Worm (Caenorhabditis elegans) whole organism, late embryonic: Measurements from ENCODE around the gene col-84.

Experiments used
- C38D4.7 ChIP-seq: fragments of 200-800 bp; sonication (Bioruptor generic); optimal IDR thresholded peaks from 2 replicates; lab custom pipeline; 2018; ENCODE audit warnings: mild to moderate bottlenecking, missing genetic modification characterization, moderate library complexity, missing compliant biosample characterization
- K09A11.1 ChIP-seq: sonication (generic microtip); optimal IDR thresholded peaks from 2 replicates; lab custom pipeline; 2017; ENCODE audit warnings: antibody characterized with exemption, mild to moderate bottlenecking, missing genetic modification characterization, missing compliant biosample characterization; ENCODE audit not compliant: insufficient read depth
- T23F11.4 ChIP-seq: fragments of 200-800 bp; sonication (Bioruptor generic); optimal IDR thresholded peaks from 2 replicates; lab custom pipeline; 2018; ENCODE audit warnings: mild to moderate bottlenecking, missing genetic modification characterization, missing compliant biosample characterization
- ama-1 ChIP-seq: fragments of 150-350 bp; optimal IDR thresholded peaks from 2 replicates; lab custom pipeline; 2014
- ceh-14 ChIP-seq: sonication (generic microtip); optimal IDR thresholded peaks from 2 replicates; lab custom pipeline; 2016; ENCODE audit warnings: missing genotype, missing genetic modification characterization, missing compliant biosample characterization
- ceh-18 ChIP-seq: sonication (generic microtip); optimal IDR thresholded peaks from 2 replicates; lab custom pipeline; 2016; ENCODE audit warnings: missing genetic modification characterization, missing compliant biosample characterization
- ceh-2 ChIP-seq: sonication (generic microtip); optimal IDR thresholded peaks from 2 replicates; lab custom pipeline; 2016; ENCODE audit warnings: missing genotype, missing genetic modification characterization, missing compliant biosample characterization
- ceh-22 ChIP-seq: sonication (generic microtip); optimal IDR thresholded peaks from 2 replicates; lab custom pipeline; 2017; ENCODE audit warnings: missing biosample characterization, missing genetic modification characterization
- ceh-34 ChIP-seq: sonication (generic microtip); optimal IDR thresholded peaks from 2 replicates; lab custom pipeline; 2016; ENCODE audit warnings: mild to moderate bottlenecking, missing genetic modification characterization, missing compliant biosample characterization
- ceh-48 ChIP-seq: sonication (generic microtip); optimal IDR thresholded peaks from 2 replicates; lab custom pipeline; 2016; ENCODE audit warnings: missing genetic modification characterization, inconsistent platforms, missing compliant biosample characterization
- ceh-6 ChIP-seq: fragments of 200-800 bp; sonication (Bioruptor generic); optimal IDR thresholded peaks from 2 replicates; lab custom pipeline; 2018; ENCODE audit warnings: mild to moderate bottlenecking, missing genetic modification characterization, missing compliant biosample characterization
- ceh-9 ChIP-seq: sonication (generic microtip); optimal IDR thresholded peaks from 2 replicates; lab custom pipeline; 2016; ENCODE audit warnings: mild to moderate bottlenecking, missing genetic modification characterization, inconsistent platforms, missing compliant biosample characterization
- che-1 ChIP-seq: sonication (generic microtip); optimal IDR thresholded peaks from 2 replicates; lab custom pipeline; 2016; ENCODE audit warnings: mild to moderate bottlenecking, missing genetic modification characterization, missing compliant biosample characterization
- dmd-4 ChIP-seq: sonication (generic microtip); optimal IDR thresholded peaks from 2 replicates; lab custom pipeline; 2016; ENCODE audit warnings: borderline replicate concordance, missing genetic modification characterization, missing compliant biosample characterization
- dve-1 ChIP-seq: sonication (generic microtip); optimal IDR thresholded peaks from 2 replicates; lab custom pipeline; 2017; ENCODE audit warnings: antibody characterized with exemption, mild to moderate bottlenecking, missing genetic modification characterization, missing compliant biosample characterization
- elt-2 ChIP-seq: sonication (generic microtip); optimal IDR thresholded peaks from 2 replicates; lab custom pipeline; 2016; ENCODE audit warnings: missing genetic modification reagents, missing genetic modification characterization, missing compliant biosample characterization
- eyg-1 ChIP-seq: sonication (generic microtip); optimal IDR thresholded peaks from 2 replicates; lab custom pipeline; 2016; ENCODE audit warnings: missing genotype, missing genetic modification characterization, missing compliant biosample characterization
- fax-1 ChIP-seq: sonication (generic microtip); optimal IDR thresholded peaks from 2 replicates; lab custom pipeline; 2016; ENCODE audit warnings: missing genotype, missing genetic modification characterization, missing compliant biosample characterization
- gmeb-2 ChIP-seq: sonication (generic microtip); optimal IDR thresholded peaks from 2 replicates; lab custom pipeline; 2016; ENCODE audit warnings: missing genetic modification characterization, inconsistent platforms, missing compliant biosample characterization
- hlh-13 ChIP-seq: fragments of 200-800 bp; sonication (Bioruptor generic); optimal IDR thresholded peaks from 2 replicates; lab custom pipeline; 2018; ENCODE audit warnings: mild to moderate bottlenecking, missing genetic modification characterization, missing compliant biosample characterization
- hlh-15 ChIP-seq: sonication (generic microtip); optimal IDR thresholded peaks from 2 replicates; lab custom pipeline; 2016; ENCODE audit warnings: missing genetic modification characterization, missing compliant biosample characterization
- hlh-30 ChIP-seq: sonication (generic microtip); optimal IDR thresholded peaks from 2 replicates; lab custom pipeline; 2017; ENCODE audit warnings: antibody characterized with exemption, missing genetic modification characterization, missing compliant biosample characterization; ENCODE audit not compliant: insufficient read depth
- hlh-6 ChIP-seq: sonication (generic microtip); optimal IDR thresholded peaks from 2 replicates; lab custom pipeline; 2016; ENCODE audit warnings: missing genotype, missing genetic modification characterization, missing compliant biosample characterization
- lin-11 ChIP-seq: fragments of 200-800 bp; sonication (Bioruptor generic); optimal IDR thresholded peaks from 2 replicates; lab custom pipeline; 2018; ENCODE audit warnings: mild to moderate bottlenecking, missing genetic modification characterization, missing compliant biosample characterization
- madf-2 ChIP-seq: sonication (generic microtip); optimal IDR thresholded peaks from 2 replicates; lab custom pipeline; 2017; ENCODE audit warnings: missing genetic modification characterization, missing compliant biosample characterization
- mec-3 ChIP-seq: sonication (generic microtip); optimal IDR thresholded peaks from 2 replicates; lab custom pipeline; 2016; ENCODE audit warnings: borderline replicate concordance, missing genetic modification characterization, missing compliant biosample characterization
- nfya-1 ChIP-seq: sonication (generic microtip); optimal IDR thresholded peaks from 2 replicates; lab custom pipeline; 2017; ENCODE audit warnings: missing genetic modification characterization, mild to moderate bottlenecking, missing compliant biosample characterization, antibody characterized with exemption, moderate library complexity
- nhr-11 ChIP-seq: fragments of 150-350 bp; optimal IDR thresholded peaks from 2 replicates; lab custom pipeline; 2014; ENCODE audit warnings: missing biosample characterization, missing genetic modification characterization
- odd-2 ChIP-seq: sonication (generic microtip); optimal IDR thresholded peaks from 2 replicates; lab custom pipeline; 2017; ENCODE audit warnings: antibody characterized with exemption, mild to moderate bottlenecking, missing genetic modification characterization, missing compliant biosample characterization
- pag-3 ChIP-seq: sonication (generic microtip); optimal IDR thresholded peaks from 2 replicates; lab custom pipeline; 2016; ENCODE audit warnings: missing compliant biosample characterization, missing genetic modification characterization, borderline replicate concordance
- pat-9 ChIP-seq: fragments of 200-800 bp; sonication (Bioruptor generic); optimal IDR thresholded peaks from 2 replicates; lab custom pipeline; 2018; ENCODE audit warnings: mild to moderate bottlenecking, missing genetic modification characterization, moderate library complexity, missing compliant biosample characterization
- pax-1 ChIP-seq: fragments of 150-350 bp; optimal IDR thresholded peaks from 2 replicates; lab custom pipeline; 2014; ENCODE audit warnings: missing biosample characterization, missing genetic modification characterization
- pha-2 ChIP-seq: sonication (generic microtip); optimal IDR thresholded peaks from 2 replicates; lab custom pipeline; 2017; ENCODE audit warnings: mild to moderate bottlenecking, missing genetic modification characterization, missing compliant biosample characterization
- pha-4 ChIP-seq: fragments of 150-350 bp; optimal IDR thresholded peaks from 2 replicates; lab custom pipeline; 2018; ENCODE audit warnings: missing biosample characterization, missing genetic modification reagents, missing genetic modification characterization
- pqm-1 ChIP-seq: sonication (generic microtip); optimal IDR thresholded peaks from 2 replicates; lab custom pipeline; 2016; ENCODE audit warnings: missing genetic modification characterization, missing compliant biosample characterization
- pros-1 ChIP-seq: fragments of 150-350 bp; optimal IDR thresholded peaks from 2 replicates; lab custom pipeline; 2014; ENCODE audit warnings: missing biosample characterization, missing genetic modification reagents, missing genetic modification characterization
- sox-4 ChIP-seq: sonication (generic microtip); optimal IDR thresholded peaks from 2 replicates; lab custom pipeline; 2017; ENCODE audit warnings: mild to moderate bottlenecking, missing genetic modification characterization, inconsistent platforms, missing compliant biosample characterization
- tbx-2 ChIP-seq: sonication (generic microtip); optimal IDR thresholded peaks from 2 replicates; lab custom pipeline; 2016; ENCODE audit warnings: missing genetic modification characterization, missing compliant biosample characterization
- tbx-7 ChIP-seq: sonication (generic microtip); optimal IDR thresholded peaks from 2 replicates; lab custom pipeline; 2016; ENCODE audit warnings: missing genotype, missing genetic modification characterization, missing compliant biosample characterization
- unc-3 ChIP-seq, 2 experiments: fragments of 200-800 bp in 1 of 2; sonication (Bioruptor generic) in 1 of 2; sonication (generic microtip) in 1 of 2; conservative IDR thresholded peaks in 1 of 2; optimal IDR thresholded peaks in 1 of 2; 2 replicates each; pipeline versions ENCODE4 v1.3.6 to Lab custom; 2016 to 2022; ENCODE audit warnings: missing compliant biosample characterization in 2 of 2, missing genetic modification characterization in 2 of 2, missing genetic modification reagents in 1 of 2
- unc-42 ChIP-seq: sonication (generic microtip); optimal IDR thresholded peaks from 2 replicates; lab custom pipeline; 2016; ENCODE audit warnings: missing genotype, missing genetic modification characterization, missing compliant biosample characterization
- zip-5 ChIP-seq: sonication (generic microtip); optimal IDR thresholded peaks from 2 replicates; lab custom pipeline; 2016; ENCODE audit warnings: missing genetic modification characterization, missing compliant biosample characterization

col-84 gene

ce11 chrII:11835208-11835607 lies 33.1 kb upstream of the col-84 start, which contains the start of gene T27D12.6:
T27D12.6 (plus strand) TSS chrII:11835508.
- TF ChIP-seq T23F11.4 (GFP tag; lab: Kevin White, UChicago) (no peak), dmd-4 (tag; lab: Kevin White, UChicago) (no peak), unc-42 (tag; lab: Kevin White, UChicago) (no peak), pag-3 (tag; lab: Kevin White, UChicago) (no peak), ceh-6 (GFP tag; lab: Kevin White, UChicago) (no peak), hlh-15 (tag; lab: Kevin White, UChicago) (no peak), hlh-13 (GFP tag; lab: Kevin White, UChicago) (no peak), gmeb-2 (tag; lab: Kevin White, UChicago) (no peak), pha-2 (tag; lab: Kevin White, UChicago) (no peak), ceh-34 (tag; lab: Kevin White, UChicago) (no peak), sox-4 (tag; lab: Kevin White, UChicago) (no peak), pqm-1 (tag; lab: Kevin White, UChicago) (no peak), dve-1 (tag; lab: Kevin White, UChicago) (no peak), ceh-22 (tag; lab: Kevin White, UChicago) (no peak)

DNA sequence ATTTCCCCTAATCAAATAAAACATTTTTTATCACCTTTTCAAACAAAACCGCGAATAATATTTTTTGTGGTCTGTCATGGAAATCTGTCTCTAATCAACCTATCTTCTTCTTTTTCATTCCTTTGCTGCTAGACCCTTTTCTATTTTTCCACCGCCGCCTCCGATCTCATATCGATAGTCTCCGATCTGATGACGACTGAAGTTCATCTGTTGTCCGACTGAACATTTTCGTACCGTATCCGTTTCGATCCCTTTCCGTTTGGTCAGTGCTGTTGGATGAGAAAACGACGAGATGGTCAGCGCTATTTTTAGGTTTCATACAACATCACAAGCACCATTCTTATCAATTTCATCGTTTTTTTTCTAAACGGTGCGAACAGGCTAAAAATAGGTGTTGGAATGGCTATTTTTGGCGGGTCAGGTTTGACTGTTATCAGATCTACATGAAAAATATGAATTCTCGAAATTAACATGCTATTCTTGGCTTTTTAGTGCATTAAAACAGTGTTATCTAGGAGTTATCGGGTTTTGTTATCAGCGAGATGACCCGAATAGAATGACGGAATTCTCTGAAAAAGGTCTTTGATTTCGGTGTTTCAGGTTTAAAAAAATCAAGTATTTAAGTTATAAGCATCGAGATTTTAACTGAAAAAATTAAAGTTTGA lies 31.6 kb upstream of the col-84 start:
- TF ChIP-seq elt-2: peak; percentile 45
- TF ChIP-seq ceh-14 (tag; lab: Kevin White, UChicago): no peak

DNA sequence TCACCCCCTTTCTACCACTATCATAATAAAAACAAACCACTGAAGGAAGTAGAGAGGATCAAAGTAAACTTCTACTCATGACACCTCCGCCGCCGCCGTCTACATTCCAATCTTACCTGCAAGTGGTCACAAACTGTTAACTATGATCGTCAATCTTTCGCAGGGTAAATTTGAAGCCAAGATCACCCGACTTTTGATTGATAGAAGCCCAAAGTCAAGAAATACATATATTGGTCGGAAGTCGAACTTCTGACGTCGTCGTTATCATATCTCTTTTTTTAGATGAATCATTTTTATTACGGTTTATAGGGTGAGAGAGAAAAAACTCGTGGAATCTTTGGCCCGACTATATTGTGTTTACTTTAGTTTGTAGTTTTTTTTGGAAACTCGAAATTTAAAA lies 30.0 kb upstream of the col-84 start:
- TF ChIP-seq pax-1 (tag; lab: Kevin White, UChicago) (no peak), fax-1 (no peak), nfya-1 (no peak), hlh-13 (GFP tag; lab: Kevin White, UChicago) (no peak), pha-4 (tag; lab: Kevin White, UChicago) (no peak), ceh-2 (no peak), ama-1 (lab: Kevin White, UChicago) (no peak), K09A11.1 (tag; lab: Kevin White, UChicago) (no peak), elt-2 (no peak), zip-5 (tag; lab: Kevin White, UChicago) (no peak), dve-1 (tag; lab: Kevin White, UChicago) (no peak), hlh-30 (tag; lab: Kevin White, UChicago) (no peak), unc-3 (GFP tag; conservative IDR thresholded peaks at IDR 0.05; lab: Robert Waterston, UW) (no peak), unc-3 (tag; optimal IDR thresholded peaks at IDR 0.05; lab: Kevin White, UChicago) (no peak), ceh-18 (tag; lab: Kevin White, UChicago) (no peak), unc-42 (tag; lab: Kevin White, UChicago) (no peak), madf-2 (tag; lab: Kevin White, UChicago) (no peak), lin-11 (tag; lab: Kevin White, UChicago) (no peak), ceh-9 (tag; lab: Kevin White, UChicago) (no peak), che-1 (tag; lab: Kevin White, UChicago) (no peak), tbx-2 (tag; lab: Kevin White, UChicago) (no peak)

DNA sequence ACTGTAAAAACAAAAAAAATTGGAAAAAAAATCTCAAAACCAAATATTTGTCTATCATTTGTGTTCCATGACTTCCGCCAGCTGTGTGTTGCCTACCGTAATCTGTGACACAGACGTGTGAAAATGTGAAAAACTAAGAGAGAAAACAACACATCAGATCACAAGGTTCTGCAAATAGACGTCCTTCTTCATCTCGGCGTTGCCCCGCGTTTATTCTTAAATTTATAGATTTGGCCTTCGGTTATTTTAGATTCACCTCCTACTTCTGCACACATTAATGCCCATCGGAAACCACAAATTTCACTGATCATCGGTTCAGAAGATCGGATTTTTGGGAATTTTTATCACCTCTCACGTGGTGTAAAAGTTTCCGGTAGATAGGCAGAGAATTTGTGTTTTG lies 29.2 kb upstream of the col-84 start:
- TF ChIP-seq unc-42 (tag; lab: Kevin White, UChicago): no peak
- no peak for TF ChIP-seq pros-1 (tag; lab: Kevin White, UChicago)
- no peak for TF ChIP-seq nhr-11 (tag; lab: Kevin White, UChicago)
- TF ChIP-seq tbx-7 (tag; lab: Kevin White, UChicago): no peak
- no peak for TF ChIP-seq hlh-15 (tag; lab: Kevin White, UChicago)
- no peak for TF ChIP-seq pat-9 (tag; lab: Kevin White, UChicago)
- no peak for TF ChIP-seq hlh-6 (tag; lab: Kevin White, UChicago)
- TF ChIP-seq eyg-1 (tag; lab: Kevin White, UChicago): no peak
- no peak for TF ChIP-seq odd-2
- no peak for TF ChIP-seq mec-3 (tag; lab: Kevin White, UChicago)
- TF ChIP-seq ceh-48: no peak
- TF ChIP-seq C38D4.7 (GFP tag; lab: Kevin White, UChicago): no peak
- TF ChIP-seq pag-3 (tag; lab: Kevin White, UChicago): no peak
- no peak for TF ChIP-seq ceh-14 (tag; lab: Kevin White, UChicago)
